Fruit fly (Drosophila melanogaster): Measurements from ENCODE around the gene CG6051.

- TF ChIP-seq eg (GFP tag; IDR thresholded peaks at IDR 0.05) (no peak), CG15336 (GFP tag; IDR thresholded peaks at IDR 0.05) (no peak), Eip93F (GFP tag; optimal IDR thresholded peaks at IDR 0.05) (no peak), ss (GFP tag; optimal IDR thresholded peaks at IDR 0.05) (no peak), CG8119 (GFP tag; IDR thresholded peaks at IDR 0.05) (peak; percentile 38; the same call in 1 of the 3 replicates), CG16779 (tag; optimal IDR thresholded peaks at IDR 0.05) (no peak), Sox15 (GFP tag; optimal IDR thresholded peaks at IDR 0.05) (no peak), Blimp-1 (GFP tag; optimal IDR thresholded peaks at IDR 0.05) (no peak), Hr4 (GFP tag; optimal IDR thresholded peaks at IDR 0.05) (peak; percentile 42), Eip78C (GFP tag) (peak; percentile 13)
Measured at dm6 chr3R:27153062-27153878, 2.4 kb upstream of the CG6051 start.
